Worm (Caenorhabditis elegans) whole organism, L3 larva: ENCODE results near the gene unc-71.

Experiments
- R02D3.7 ChIP-seq: fragments of 150-350 bp; optimal IDR thresholded peaks from 2 replicates; lab custom pipeline; 2014; ENCODE audit warnings: missing biosample characterization, missing genetic modification characterization
- ZK546.5 ChIP-seq: sonication (generic microtip); optimal IDR thresholded peaks from 2 replicates; lab custom pipeline; 2017; ENCODE audit warnings: missing biosample characterization, missing genetic modification characterization
- aly-2 ChIP-seq: fragments of 150-350 bp; optimal IDR thresholded peaks from 2 replicates; lab custom pipeline; 2014; ENCODE audit warnings: missing biosample characterization, missing genetic modification characterization
- ama-1 ChIP-seq: fragments of 150-350 bp; optimal IDR thresholded peaks from 2 replicates; lab custom pipeline; 2018
- ceh-16 ChIP-seq: sonication (generic microtip); optimal IDR thresholded peaks from 2 replicates; lab custom pipeline; 2017; ENCODE audit warnings: missing biosample characterization, missing genetic modification characterization
- ceh-28 ChIP-seq: fragments of 150-350 bp; optimal IDR thresholded peaks from 2 replicates; lab custom pipeline; 2014; ENCODE audit warnings: missing biosample characterization, missing genetic modification reagents, missing genetic modification characterization
- ceh-82 ChIP-seq: fragments of 150-350 bp; optimal IDR thresholded peaks from 2 replicates; lab custom pipeline; 2014; ENCODE audit warnings: missing biosample characterization, missing genetic modification characterization
- ceh-9 ChIP-seq: sonication (generic microtip); optimal IDR thresholded peaks from 2 replicates; lab custom pipeline; 2018; ENCODE audit warnings: missing biosample characterization, missing genetic modification characterization
- daf-12 ChIP-seq: fragments of 150-350 bp; optimal IDR thresholded peaks from 2 replicates; lab custom pipeline; 2014; ENCODE audit warnings: missing biosample characterization, missing genetic modification reagents, missing genetic modification characterization
- egl-27 ChIP-seq: sonication (generic microtip); optimal IDR thresholded peaks from 4 replicates; lab custom pipeline; 2017; ENCODE audit warnings: missing biosample characterization, missing genetic modification reagents, missing genetic modification characterization
- egl-5 ChIP-seq: fragments of 150-350 bp; optimal IDR thresholded peaks from 2 replicates; lab custom pipeline; 2017; ENCODE audit warnings: missing biosample characterization, missing genetic modification reagents, missing genetic modification characterization, inconsistent platforms
- elt-1 ChIP-seq: fragments of 150-350 bp; optimal IDR thresholded peaks from 2 replicates; lab custom pipeline; 2014; ENCODE audit warnings: missing biosample characterization, missing genetic modification characterization
- elt-2 ChIP-seq: sonication (generic microtip); optimal IDR thresholded peaks from 2 replicates; lab custom pipeline; 2016; ENCODE audit warnings: missing genetic modification reagents, mild to moderate bottlenecking, missing genetic modification characterization, missing compliant biosample characterization
- elt-3 ChIP-seq, 3 experiments: fragments of 150-350 bp in 1 of 3; sonication (generic microtip) in 2 of 3; optimal IDR thresholded peaks; 2 replicates in 2 of 3; 4 replicates in 1 of 3; lab custom pipeline; 2014 to 2017; ENCODE audit warnings: missing biosample characterization in 3 of 3, missing genetic modification characterization in 3 of 3
- eor-1 ChIP-seq, 2 experiments: fragments of 150-350 bp; optimal IDR thresholded peaks; 2 replicates each; lab custom pipeline; 2014 to 2018; ENCODE audit warnings: missing biosample characterization in 2 of 2, missing genetic modification characterization in 2 of 2
- fkh-10 ChIP-seq: sonication (generic microtip); optimal IDR thresholded peaks from 2 replicates; lab custom pipeline; 2017; ENCODE audit warnings: missing biosample characterization, missing genetic modification reagents, missing genetic modification characterization
- fkh-2 ChIP-seq: fragments of 150-350 bp; optimal IDR thresholded peaks from 2 replicates; lab custom pipeline; 2014; ENCODE audit warnings: missing biosample characterization, missing genetic modification reagents, missing genetic modification characterization
- hmg-11 ChIP-seq: sonication (generic microtip); optimal IDR thresholded peaks from 2 replicates; lab custom pipeline; 2016; ENCODE audit warnings: missing genetic modification characterization, missing compliant biosample characterization
- jun-1 ChIP-seq: fragments of 150-350 bp; optimal IDR thresholded peaks from 2 replicates; lab custom pipeline; 2014; ENCODE audit warnings: missing biosample characterization, missing genetic modification reagents, missing genetic modification characterization
- lin-15B ChIP-seq: fragments of 150-350 bp; optimal IDR thresholded peaks from 2 replicates; lab custom pipeline; 2014; ENCODE audit warnings: missing biosample characterization, missing genetic modification characterization
- lin-39 ChIP-seq: fragments of 150-350 bp; optimal IDR thresholded peaks from 2 replicates; lab custom pipeline; 2018; ENCODE audit warnings: missing biosample characterization, missing genetic modification reagents, missing genetic modification characterization
- lsy-12 ChIP-seq: sonication (generic microtip); optimal IDR thresholded peaks from 2 replicates; lab custom pipeline; 2016; ENCODE audit warnings: mild to moderate bottlenecking, missing genetic modification characterization, missing compliant biosample characterization
- mdl-1 ChIP-seq: fragments of 150-350 bp; optimal IDR thresholded peaks from 2 replicates; lab custom pipeline; 2014; ENCODE audit warnings: missing biosample characterization, missing genetic modification characterization
- mml-1 ChIP-seq: fragments of 150-350 bp; sonication (generic microtip); optimal IDR thresholded peaks from 3 replicates; lab custom pipeline; 2014; ENCODE audit warnings: missing biosample characterization, missing genetic modification characterization
- nfya-1 ChIP-seq: sonication (generic microtip); optimal IDR thresholded peaks from 2 replicates; lab custom pipeline; 2017; ENCODE audit warnings: missing genetic modification characterization, mild to moderate bottlenecking, missing compliant biosample characterization, antibody characterized with exemption, moderate library complexity; ENCODE audit not compliant: insufficient read depth
- nhr-11 ChIP-seq: fragments of 150-350 bp; optimal IDR thresholded peaks from 2 replicates; lab custom pipeline; 2014; ENCODE audit warnings: missing biosample characterization, missing genetic modification characterization
- nhr-12 ChIP-seq: fragments of 150-350 bp; optimal IDR thresholded peaks from 2 replicates; lab custom pipeline; 2014; ENCODE audit warnings: missing biosample characterization, missing genetic modification characterization
- nhr-237 ChIP-seq: fragments of 150-350 bp; optimal IDR thresholded peaks from 2 replicates; lab custom pipeline; 2014; ENCODE audit warnings: missing biosample characterization, missing genetic modification characterization
- nhr-25 ChIP-seq: sonication (generic microtip); optimal IDR thresholded peaks from 2 replicates; lab custom pipeline; 2017; ENCODE audit warnings: missing biosample characterization, missing genetic modification characterization
- nhr-28 ChIP-seq: fragments of 150-350 bp; optimal IDR thresholded peaks from 2 replicates; lab custom pipeline; 2014; ENCODE audit warnings: missing biosample characterization, missing genetic modification characterization
- nhr-43 ChIP-seq: sonication (generic microtip); optimal IDR thresholded peaks from 2 replicates; lab custom pipeline; 2016; ENCODE audit warnings: mild to moderate bottlenecking, missing genetic modification characterization, missing compliant biosample characterization; ENCODE audit not compliant: poor library complexity, severe bottlenecking
- nhr-67 ChIP-seq: fragments of 150-350 bp; optimal IDR thresholded peaks from 2 replicates; lab custom pipeline; 2014; ENCODE audit warnings: missing biosample characterization, missing genetic modification characterization
- nhr-76 ChIP-seq: fragments of 150-350 bp; sonication (generic microtip); optimal IDR thresholded peaks from 5 replicates; lab custom pipeline; 2014; ENCODE audit warnings: missing biosample characterization, missing genetic modification characterization
- nhr-77 ChIP-seq: fragments of 150-350 bp; optimal IDR thresholded peaks from 2 replicates; lab custom pipeline; 2014; ENCODE audit warnings: missing biosample characterization, missing genetic modification characterization
- pha-4 ChIP-seq: fragments of 150-350 bp; optimal IDR thresholded peaks from 2 replicates; lab custom pipeline; 2014; ENCODE audit warnings: missing biosample characterization, missing genetic modification reagents, missing genetic modification characterization
- pqm-1 ChIP-seq: fragments of 150-350 bp; optimal IDR thresholded peaks from 2 replicates; lab custom pipeline; 2017; ENCODE audit warnings: missing biosample characterization, missing genetic modification characterization, inconsistent platforms
- sea-2 ChIP-seq: fragments of 150-350 bp; sonication (generic microtip); optimal IDR thresholded peaks from 4 replicates; lab custom pipeline; 2014; ENCODE audit warnings: missing biosample characterization, missing genetic modification reagents, missing genetic modification characterization
- skn-1 ChIP-seq: fragments of 150-350 bp; optimal IDR thresholded peaks from 2 replicates; lab custom pipeline; 2014; ENCODE audit warnings: missing biosample characterization, missing genetic modification characterization
- snpc-4 ChIP-seq: fragments of 150-350 bp; optimal IDR thresholded peaks from 2 replicates; lab custom pipeline; 2014; ENCODE audit warnings: missing biosample characterization, missing genetic modification characterization
- tbx-2 ChIP-seq: sonication (generic microtip); optimal IDR thresholded peaks from 2 replicates; lab custom pipeline; 2016; ENCODE audit warnings: mild to moderate bottlenecking, missing genetic modification characterization, missing compliant biosample characterization
- unc-39 ChIP-seq: sonication (generic microtip); optimal IDR thresholded peaks from 4 replicates; lab custom pipeline; 2017; ENCODE audit warnings: missing biosample characterization, missing genetic modification characterization
- unc-62 ChIP-seq: fragments of 150-350 bp; sonication (generic microtip); optimal IDR thresholded peaks from 4 replicates; lab custom pipeline; 2014; ENCODE audit warnings: missing biosample characterization, missing genetic modification reagents, missing genetic modification characterization
- zag-1 ChIP-seq: fragments of 150-350 bp; optimal IDR thresholded peaks from 2 replicates; lab custom pipeline; 2014; ENCODE audit warnings: missing biosample characterization, missing genetic modification characterization
- ztf-11 ChIP-seq: fragments of 150-350 bp; optimal IDR thresholded peaks from 2 replicates; lab custom pipeline; 2014; ENCODE audit warnings: missing biosample characterization, missing genetic modification characterization
- ztf-4 ChIP-seq: fragments of 150-350 bp; optimal IDR thresholded peaks from 2 replicates; lab custom pipeline; 2014; ENCODE audit warnings: missing biosample characterization, missing genetic modification characterization

Gene unc-71

DNA sequence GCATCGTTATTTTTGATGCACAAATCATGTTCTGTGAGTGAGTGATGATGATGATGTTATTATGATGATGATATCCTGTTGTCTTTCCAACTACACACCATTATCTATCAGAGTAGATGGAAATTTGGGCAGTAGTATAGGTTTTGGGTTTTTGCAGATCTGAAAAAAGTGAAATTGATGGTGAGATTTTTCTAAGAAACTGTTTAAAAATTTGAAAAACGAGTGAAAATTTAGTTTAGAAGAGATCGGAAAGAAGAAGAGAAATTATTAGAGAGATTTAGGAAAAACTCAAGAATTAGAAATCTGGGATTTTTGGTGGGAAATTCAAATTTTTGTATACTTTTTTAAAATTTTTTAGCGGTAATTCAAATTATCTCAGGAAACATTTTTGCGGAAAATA is at the start of gene unc-71, which contains the start of gene Y37D8A.29:
unc-71 (minus strand) TSS at position 159 of the 400 bp plus-strand sequence.
Y37D8A.29 (minus strand) TSS at position 101 of the 400 bp plus-strand sequence.
- no peak for TF ChIP-seq lin-15B
- no peak for TF ChIP-seq ztf-4 (tag; lab: Kevin White, UChicago)
- TF ChIP-seq nhr-11 (tag; lab: Kevin White, UChicago) = no peak

DNA sequence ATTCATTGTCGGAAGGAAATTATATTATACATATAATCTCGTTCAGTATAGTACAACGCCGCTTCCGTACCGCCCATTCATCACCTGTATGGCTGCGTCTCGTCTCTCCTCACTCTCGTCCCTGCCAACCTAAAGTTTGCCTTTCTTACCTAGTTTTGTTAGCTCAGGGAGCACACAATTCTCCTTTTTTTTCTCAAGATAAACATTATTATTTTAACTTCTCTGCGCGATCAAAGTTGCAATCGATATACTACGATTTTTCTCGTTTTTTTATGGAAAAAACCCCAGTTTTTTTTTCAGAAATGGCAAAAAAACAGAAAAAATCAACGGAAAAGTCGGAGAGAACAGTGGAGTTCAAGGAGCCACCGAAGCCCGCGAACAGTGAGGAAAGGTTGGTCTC is 42.9 kb upstream of the unc-71 start, which contains the start of gene epg-3:
epg-3 (plus strand) TSS at position 301 of the 400 bp plus-strand sequence.
- TF ChIP-seq nfya-1 (tag; lab: Kevin White, UChicago) (peak; percentile 26), ceh-28 (tag; lab: Kevin White, UChicago) (no peak), ztf-4 (tag; lab: Kevin White, UChicago) (no peak), hmg-11 (no peak), pha-4 (peak; percentile 57)

DNA sequence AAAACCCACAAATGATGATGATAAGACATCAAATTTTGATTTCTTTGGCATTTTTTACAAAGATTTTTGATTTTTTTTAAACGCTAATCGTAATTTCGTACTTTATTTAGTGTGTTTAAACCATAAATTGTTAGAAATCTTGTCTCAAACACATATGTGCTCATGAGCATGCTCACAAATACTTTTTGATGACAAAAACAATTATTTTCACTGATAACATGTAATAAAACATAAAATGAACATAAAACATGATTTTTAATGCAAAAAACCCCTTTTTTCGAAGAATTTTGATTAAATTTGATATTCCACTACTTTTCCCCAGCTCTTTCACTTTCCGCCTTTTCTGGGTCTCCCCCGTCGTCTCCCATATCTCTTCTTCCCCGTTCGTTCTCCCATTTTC is 41.2 kb upstream of the unc-71 start:
- TF ChIP-seq jun-1 (tag; lab: Kevin White, UChicago) (no peak), pqm-1 (tag; lab: Kevin White, UChicago) (no peak), nhr-43 (tag; lab: Kevin White, UChicago) (no peak), elt-2 (tag; lab: Kevin White, UChicago) (peak; percentile 27), elt-3 (tag; optimal IDR thresholded peaks at IDR 0.05; lab: Kevin White, UChicago) (no peak), pha-4 (no peak)

DNA sequence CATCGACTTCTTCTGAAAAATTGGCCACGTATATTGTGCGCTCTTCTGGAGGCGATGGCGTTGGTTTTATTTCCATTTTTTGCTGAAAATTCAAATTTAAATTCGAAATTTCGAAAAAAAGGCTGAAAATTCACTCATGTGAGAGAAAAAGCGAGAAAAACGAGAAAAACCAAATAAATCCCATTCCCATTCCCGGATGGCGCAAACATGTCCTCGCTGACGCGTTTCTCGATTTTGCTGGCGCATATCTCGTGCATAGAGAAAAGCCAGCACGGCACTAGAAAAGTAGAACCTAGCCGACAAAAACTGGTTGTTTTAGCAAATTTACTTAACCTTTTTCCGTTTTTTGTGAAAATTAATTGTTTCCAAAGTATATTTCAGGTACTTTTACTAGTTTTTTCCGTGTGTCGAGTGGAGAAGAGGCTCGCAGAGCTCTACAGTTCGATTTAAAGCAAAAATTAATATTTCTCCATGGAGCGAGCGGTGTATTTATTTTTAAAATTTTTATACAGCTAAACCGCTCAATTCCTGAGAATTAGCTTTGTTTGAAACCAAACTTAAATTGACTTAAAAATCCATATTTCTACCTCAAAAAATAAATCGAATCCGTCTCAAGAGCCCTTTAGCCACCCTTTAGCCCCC is 40.4 kb upstream of the unc-71 start, which contains the start of gene rbm-7:
rbm-7 (minus strand) TSS at position 82 of the 642 bp plus-strand sequence.
- TF ChIP-seq sea-2 = no peak
- no peak for TF ChIP-seq ceh-9 (tag; lab: Kevin White, UChicago)
- TF ChIP-seq elt-1 (tag; lab: Kevin White, UChicago) = no peak
- peak; percentile 69 for TF ChIP-seq nhr-43 (tag; lab: Kevin White, UChicago)
- no peak for TF ChIP-seq nhr-11 (tag; lab: Kevin White, UChicago)
- TF ChIP-seq nhr-12 (tag; lab: Kevin White, UChicago) = no peak
- peak; percentile 49 for TF ChIP-seq R02D3.7
- TF ChIP-seq snpc-4 (tag; lab: Kevin White, UChicago) = peak; percentile 15
- peak; percentile 4 for TF ChIP-seq egl-5 (tag; lab: Kevin White, UChicago)
- peak; percentile 80 for TF ChIP-seq nfya-1 (tag; lab: Kevin White, UChicago)
- TF ChIP-seq pqm-1 (tag; lab: Kevin White, UChicago) = no peak
- TF ChIP-seq ama-1 (lab: Kevin White, UChicago) = no peak
- TF ChIP-seq fkh-10 (GFP tag; lab: Kevin White, UChicago) = no peak
- TF ChIP-seq nhr-77 (tag; lab: Kevin White, UChicago) = no peak
- TF ChIP-seq nhr-76 (tag; lab: Kevin White, UChicago) = no peak
- no peak for TF ChIP-seq daf-12 (tag; lab: Kevin White, UChicago)
- TF ChIP-seq lsy-12 (tag; lab: Kevin White, UChicago) = no peak
- TF ChIP-seq ztf-11 (tag; lab: Kevin White, UChicago) = no peak
- peak; percentile 14 for TF ChIP-seq skn-1 (tag; lab: Kevin White, UChicago)
- peak; percentile 79 for TF ChIP-seq lin-15B
- TF ChIP-seq ceh-82 (tag; lab: Kevin White, UChicago) = no peak
- no peak for TF ChIP-seq egl-27 (tag; lab: Kevin White, UChicago)
- TF ChIP-seq elt-3 (tag; optimal IDR thresholded peaks at IDR 0.05; lab: Kevin White, UChicago) = no peak
- TF ChIP-seq fkh-2 (tag; lab: Kevin White, UChicago) = no peak
- no peak for TF ChIP-seq ceh-16
- peak; percentile 39 for TF ChIP-seq jun-1 (tag; lab: Kevin White, UChicago)
- TF ChIP-seq lin-39 (tag; lab: Kevin White, UChicago) = peak; percentile 30
- TF ChIP-seq zag-1 (tag; lab: Kevin White, UChicago) = no peak
- TF ChIP-seq pha-4 = peak; percentile 80
- no peak for TF ChIP-seq tbx-2 (tag; lab: Kevin White, UChicago)
- no peak for TF ChIP-seq ztf-4 (tag; lab: Kevin White, UChicago)
- TF ChIP-seq nhr-237 (tag; lab: Kevin White, UChicago) = no peak
- TF ChIP-seq eor-1 (tag; optimal IDR thresholded peaks at IDR 0.05; lab: Kevin White, UChicago) = no peak
- TF ChIP-seq nhr-67 (tag; lab: Kevin White, UChicago) = no peak
- TF ChIP-seq ceh-28 (tag; lab: Kevin White, UChicago) = peak; percentile 38
- peak; percentile 25 for TF ChIP-seq nhr-25 (tag; lab: Kevin White, UChicago)
- TF ChIP-seq unc-62 (GFP tag; lab: Kevin White, UChicago) = no peak
- peak; percentile 13 for TF ChIP-seq elt-2 (tag; lab: Kevin White, UChicago)
- no peak for TF ChIP-seq aly-2
- no peak for TF ChIP-seq mdl-1 (tag; lab: Kevin White, UChicago)
- TF ChIP-seq ZK546.5 (tag; lab: Kevin White, UChicago) = no peak
- TF ChIP-seq unc-39 (tag; lab: Kevin White, UChicago) = no peak
- no peak for TF ChIP-seq mml-1 (tag; lab: Kevin White, UChicago)
- no peak for TF ChIP-seq nhr-28 (tag; lab: Kevin White, UChicago)
